Worm (Caenorhabditis elegans): ENCODE measurements around the gene abt-1.

ce11 chrIV:10235279-10235829, 20.6 kb upstream of the abt-1 start, which contains the start of gene ech-9:
- TF ChIP-seq nhr-77 (tag; optimal IDR thresholded peaks at IDR 0.05) (no peak), skn-1 (tag; optimal IDR thresholded peaks at IDR 0.05) (no peak), zag-1 (tag; optimal IDR thresholded peaks at IDR 0.05) (no peak), efl-1 (optimal IDR thresholded peaks at IDR 0.05) (no peak), efl-1 (GFP tag; optimal IDR thresholded peaks at IDR 0.05 in 1 of 2) (no peak), mep-1 (tag; optimal IDR thresholded peaks at IDR 0.05) (no peak), elt-3 (tag; optimal IDR thresholded peaks at IDR 0.05) (no peak), fos-1 (tag; optimal IDR thresholded peaks at IDR 0.05) (no peak)
